Worm (Caenorhabditis elegans) whole organism, young adult: ENCODE measurements around the gene eas-1.

Source experiments
- F57C9.4 ChIP-seq: sonication (generic microtip); optimal IDR thresholded peaks from 2 replicates; lab custom pipeline; 2017; ENCODE audit warnings: mild to moderate bottlenecking, missing genetic modification characterization, missing compliant biosample characterization
- ama-1 ChIP-seq, 3 experiments: fragments of 150-350 bp in 1 of 3; sonication (generic microtip) in 2 of 3; optimal IDR thresholded peaks; 2 replicates each; lab custom pipeline; 2014 to 2018; ENCODE audit warnings: missing biosample characterization in 2 of 3, missing genetic modification characterization in 2 of 3, missing genetic modification reagents in 2 of 3
- madf-10 ChIP-seq: sonication (generic microtip); optimal IDR thresholded peaks from 2 replicates; lab custom pipeline; 2016; ENCODE audit warnings: mild to moderate bottlenecking, missing genetic modification characterization, missing compliant biosample characterization

DNA sequence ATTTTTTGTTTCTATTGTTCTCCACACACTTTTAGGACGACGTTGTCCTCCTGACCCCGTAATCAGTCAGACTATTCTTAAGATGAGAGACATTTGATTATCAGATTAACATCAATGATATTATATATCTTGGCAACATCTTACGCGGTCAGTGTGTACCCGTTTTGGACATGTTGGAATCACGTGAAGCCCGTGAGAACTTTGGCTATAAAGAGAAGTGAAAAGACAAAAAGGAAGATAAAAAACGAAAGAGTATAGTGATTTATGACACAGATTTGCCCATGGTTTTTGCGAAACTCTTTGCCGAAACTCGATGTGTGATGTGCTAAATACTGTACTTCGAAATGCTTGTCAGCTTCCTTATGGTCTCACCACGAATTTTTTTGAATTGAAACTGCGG lies 5.1 kb downstream of the eas-1 start:
- TF ChIP-seq ama-1 (optimal IDR thresholded peaks at IDR 0.05; lab: Kevin White, UChicago) (no peak), ama-1 (GFP tag; optimal IDR thresholded peaks at IDR 0.05; lab: Kevin White, UChicago) (no peak), madf-10 (tag; lab: Kevin White, UChicago) (no peak), F57C9.4 (no peak)
